Worm (Caenorhabditis elegans) whole organism, midembryonic: ENCODE measurements around the gene nlp-69.

Experiments
- T22C8.4 ChIP-seq: fragments of 200-800 bp; sonication (Bioruptor generic); IDR thresholded peaks from 2 replicates; pipeline ENCODE4 v1.3.6; 2022; ENCODE audit warnings: missing genetic modification characterization, missing compliant biosample characterization
- klf-2 ChIP-seq: fragments of 200-800 bp; sonication (Bioruptor generic); conservative IDR thresholded peaks from 2 replicates; pipeline ENCODE4 v1.3.6; 2022; ENCODE audit warnings: missing genetic modification reagents, missing genetic modification characterization, missing compliant biosample characterization
- ref-1 ChIP-seq: fragments of 200-800 bp; sonication (Bioruptor generic); conservative IDR thresholded peaks from 2 replicates; pipeline ENCODE4 v1.3.6; 2022; ENCODE audit warnings: missing genetic modification reagents, missing genetic modification characterization, missing compliant biosample characterization
- tab-1 ChIP-seq: fragments of 200-800 bp; sonication (Bioruptor generic); IDR thresholded peaks from 2 replicates; pipeline ENCODE4 v1.3.6; 2022; ENCODE audit warnings: missing genetic modification characterization, missing compliant biosample characterization
- ztf-23 ChIP-seq: fragments of 200-800 bp; sonication (Bioruptor generic); IDR thresholded peaks from 2 replicates; pipeline ENCODE4 v1.3.6; 2022; ENCODE audit warnings: missing genetic modification reagents, missing genetic modification characterization, missing compliant biosample characterization
- ztf-29 ChIP-seq: fragments of 200-800 bp; sonication (Bioruptor generic); IDR thresholded peaks from 2 replicates; pipeline ENCODE4 v1.3.6; 2022; ENCODE audit warnings: missing genetic modification reagents, missing genetic modification characterization, missing compliant biosample characterization

ce11 chrV:20093940-20094339, 868 bp downstream of the nlp-69 start:
- TF ChIP-seq T22C8.4 (GFP tag; lab: Robert Waterston, UW) (no peak), ztf-23 (GFP tag; lab: Robert Waterston, UW) (no peak), klf-2 (no peak), tab-1 (GFP tag; lab: Robert Waterston, UW) (no peak), ztf-29 (GFP tag; lab: Robert Waterston, UW) (no peak), ref-1 (GFP tag; lab: Robert Waterston, UW) (no peak)
